Fruit fly (Drosophila melanogaster): ENCODE results near the gene beta4GalT7.

DNA sequence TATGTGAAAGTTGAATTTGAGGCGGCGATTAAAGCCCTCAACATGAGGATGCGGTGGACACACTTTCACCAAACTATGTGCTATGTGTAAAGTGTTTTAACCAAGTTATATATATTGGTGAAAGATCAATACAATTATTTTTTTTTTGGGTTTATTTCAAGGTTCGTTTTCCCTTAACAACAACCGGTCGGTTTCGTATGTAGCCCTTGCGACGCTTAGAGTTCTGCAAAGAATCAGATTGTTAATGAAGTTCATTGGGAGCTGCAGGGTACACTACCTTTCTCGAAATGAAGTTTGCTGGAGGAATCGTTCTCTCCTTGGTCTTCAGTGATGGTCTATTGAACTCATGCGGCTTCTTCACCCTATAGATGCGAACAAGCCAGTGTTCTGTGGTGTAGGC lies 43.8 kb downstream of the beta4GalT7 start:
- no peak for TF ChIP-seq CTCF (optimal IDR thresholded peaks at IDR 0.05)
- no peak for TF ChIP-seq CG8478 (optimal IDR thresholded peaks at IDR 0.05)

Data from S2 (cell line).